Worm (Caenorhabditis elegans) whole organism, L2 larva: ENCODE data around the gene F22B8.7.

Experiments used
- blmp-1 ChIP-seq: sonication (generic microtip); optimal IDR thresholded peaks from 2 replicates; lab custom pipeline; 2017; ENCODE audit warnings: missing genetic modification characterization, mild to moderate bottlenecking, missing compliant biosample characterization, antibody characterized with exemption, moderate library complexity; ENCODE audit not compliant: insufficient read depth
- ceh-82 ChIP-seq: fragments of 150-350 bp; optimal IDR thresholded peaks from 2 replicates; lab custom pipeline; 2014; ENCODE audit warnings: missing biosample characterization, missing genetic modification characterization
- elt-3 ChIP-seq: sonication (generic microtip); optimal IDR thresholded peaks from 2 replicates; lab custom pipeline; 2017; ENCODE audit warnings: missing biosample characterization, missing genetic modification characterization
- lin-11 ChIP-seq: fragments of 150-350 bp; sonication (generic microtip); optimal IDR thresholded peaks from 2 replicates; lab custom pipeline; 2014; ENCODE audit warnings: missing biosample characterization, missing genetic modification characterization, inconsistent platforms, mixed read lengths
- lin-13 ChIP-seq: fragments of 150-350 bp; optimal IDR thresholded peaks from 2 replicates; lab custom pipeline; 2014; ENCODE audit warnings: missing biosample characterization, missing genetic modification reagents, missing genetic modification characterization
- lsy-2 ChIP-seq, 2 experiments: fragments of 150-350 bp in 1 of 2; sonication (generic microtip) in 1 of 2; optimal IDR thresholded peaks; 2 replicates each; lab custom pipeline; 2014 to 2017; ENCODE audit warnings: missing biosample characterization in 2 of 2, missing genetic modification characterization in 2 of 2
- mbf-1 ChIP-seq: sonication (generic microtip); optimal IDR thresholded peaks from 2 replicates; lab custom pipeline; 2017; ENCODE audit warnings: missing biosample characterization, missing genetic modification characterization
- nhr-237 ChIP-seq: fragments of 150-350 bp; optimal IDR thresholded peaks from 2 replicates; lab custom pipeline; 2014; ENCODE audit warnings: missing biosample characterization, missing genetic modification characterization
- ztf-4 ChIP-seq: fragments of 150-350 bp; optimal IDR thresholded peaks from 2 replicates; lab custom pipeline; 2014; ENCODE audit warnings: missing biosample characterization, missing genetic modification characterization

DNA sequence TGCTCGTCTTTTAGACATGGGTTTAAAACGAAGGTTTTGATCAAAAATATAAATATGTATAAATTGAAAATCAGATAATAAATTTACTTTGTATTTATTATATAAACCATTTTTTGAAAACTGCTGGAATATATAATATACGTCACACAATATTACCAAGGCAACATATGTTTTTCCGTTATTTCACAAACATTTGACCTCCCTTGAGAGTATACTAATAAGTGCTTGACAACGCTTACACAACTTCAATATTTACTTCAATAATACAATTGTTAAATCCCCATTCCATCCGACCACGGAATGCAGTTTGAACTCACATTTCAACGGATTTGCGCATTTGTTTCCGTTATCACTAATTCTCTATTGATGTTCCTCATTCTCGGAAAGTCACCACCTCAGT lies 46.9 kb upstream of the F22B8.7 start, which contains the start of gene str-198:
- no peak for TF ChIP-seq elt-3 (tag; lab: Kevin White, UChicago)
- TF ChIP-seq lin-13 (GFP tag; lab: Kevin White, UChicago) = no peak
- TF ChIP-seq lsy-2 (tag; optimal IDR thresholded peaks at IDR 0.05; lab: Kevin White, UChicago) = no peak
- TF ChIP-seq ceh-82 (tag; lab: Kevin White, UChicago) = no peak
- TF ChIP-seq ztf-4 (tag; lab: Kevin White, UChicago) = no peak
- no peak for TF ChIP-seq blmp-1 (tag; lab: Kevin White, UChicago)
- TF ChIP-seq nhr-237 (tag; lab: Kevin White, UChicago) = no peak
- no peak for TF ChIP-seq mbf-1
- no peak for TF ChIP-seq lin-11
